Worm (Caenorhabditis elegans) whole organism, early embryonic: Measurements from ENCODE around the gene T25B6.3.

ENCODE experiments used
- hmbx-1 ChIP-seq: sonication (generic microtip); optimal IDR thresholded peaks from 2 replicates; lab custom pipeline; 2016; ENCODE audit warnings: mild to moderate bottlenecking, missing genetic modification characterization, missing compliant biosample characterization
- pes-1 ChIP-seq: fragments of 200-800 bp; sonication (Bioruptor generic); IDR thresholded peaks from 2 replicates; pipeline ENCODE4 v1.3.6; 2022; ENCODE audit warnings: missing genetic modification reagents, missing genetic modification characterization, missing compliant biosample characterization

DNA sequence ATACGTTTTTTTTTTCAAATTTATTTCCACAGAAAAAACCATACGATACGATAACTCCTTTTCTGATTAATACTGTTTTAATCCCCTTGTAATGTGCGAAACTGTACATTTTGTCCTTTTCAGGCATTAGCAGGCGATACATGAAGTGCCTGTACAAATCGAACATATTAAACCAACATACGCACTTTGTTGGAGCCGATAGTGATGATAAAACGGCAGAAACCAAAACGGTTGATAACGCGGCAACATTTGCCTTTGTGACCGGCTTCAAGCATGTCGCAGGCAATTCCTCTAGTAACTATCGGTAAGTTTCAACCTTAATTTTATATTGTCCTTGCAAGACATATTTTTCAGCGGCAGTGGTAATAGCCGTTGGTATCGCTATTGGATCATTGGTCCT, 6.9 kb downstream of the T25B6.3 start, which contains the start of gene nep-22:
- TF ChIP-seq hmbx-1 = no peak
- TF ChIP-seq pes-1 = no peak
